Fruit fly (Drosophila melanogaster) whole organism, embryonic: Measurements from ENCODE around the gene CG43085.
A peak's percentile ranks its signal among the peaks of the same experiment; 100 is the strongest.

Experiments
- Ada2b ChIP-seq: fragments of 200-800 bp; sonication (Bioruptor generic); IDR thresholded peaks from 2 replicates; pipeline ENCODE4 v1.3.6; 2022; ENCODE audit warnings: missing biosample characterization, missing genetic modification characterization
- CG10147 ChIP-seq: fragments of 200-800 bp; sonication (Bioruptor generic); optimal IDR thresholded peaks from 2 replicates; lab custom pipeline; 2019; ENCODE audit warnings: missing biosample characterization, mild to moderate bottlenecking, missing genetic modification characterization, moderate library complexity
- CG10959 ChIP-seq: fragments of 200-800 bp; sonication (Bioruptor generic); IDR thresholded peaks from 2 replicates; pipeline ENCODE4 v1.3.6; 2022; ENCODE audit warnings: missing biosample characterization, missing genetic modification characterization
- CG10979 ChIP-seq: fragments of 200-800 bp; sonication (Bioruptor generic); optimal IDR thresholded peaks from 2 replicates; lab custom pipeline; 2018; ENCODE audit warnings: missing biosample characterization, mild to moderate bottlenecking, missing genetic modification characterization, moderate library complexity
- CG11093 ChIP-seq: fragments of 200-800 bp; sonication (Bioruptor generic); IDR thresholded peaks from 3 replicates; pipeline ENCODE4 v1.3.6; 2022; ENCODE audit warnings: missing biosample characterization, missing genetic modification characterization
- CG11504 ChIP-seq: fragments of 200-800 bp; sonication (Bioruptor generic); optimal IDR thresholded peaks from 3 replicates; lab custom pipeline; 2019; ENCODE audit warnings: missing biosample characterization, mild to moderate bottlenecking, missing genetic modification characterization, moderate library complexity
- CG14050 ChIP-seq: fragments of 200-800 bp; sonication (Bioruptor generic); IDR thresholded peaks from 3 replicates; pipeline ENCODE4 v1.3.6; 2022; ENCODE audit warnings: missing biosample characterization, missing genetic modification characterization
- CG15073 ChIP-seq: fragments of 200-800 bp; sonication (Bioruptor generic); optimal IDR thresholded peaks from 2 replicates; lab custom pipeline; 2016; ENCODE audit warnings: missing biosample characterization, missing genetic modification characterization
- CG16813 ChIP-seq: fragments of 200-800 bp; sonication (Bioruptor generic); IDR thresholded peaks from 3 replicates; pipeline ENCODE4 v1.3.6; 2022; ENCODE audit warnings: missing biosample characterization, missing genetic modification characterization; ENCODE audit not compliant: partially characterized antibody
- CG17359 ChIP-seq: fragments of 200-800 bp; sonication (Bioruptor generic); optimal IDR thresholded peaks from 3 replicates; lab custom pipeline; 2018; ENCODE audit warnings: missing biosample characterization, mild to moderate bottlenecking, missing genetic modification characterization, moderate library complexity
- CG17385 ChIP-seq: fragments of 200-800 bp; sonication (Bioruptor generic); optimal IDR thresholded peaks from 3 replicates; lab custom pipeline; 2018; ENCODE audit warnings: missing biosample characterization, mild to moderate bottlenecking, missing genetic modification characterization
- CG2199 ChIP-seq: fragments of 200-800 bp; sonication (Bioruptor generic); IDR thresholded peaks from 3 replicates; pipeline ENCODE4 v1.3.6; 2022; ENCODE audit warnings: missing biosample characterization, missing genetic modification characterization
- CG2875 ChIP-seq: fragments of 200-800 bp; sonication (Bioruptor generic); optimal IDR thresholded peaks from 2 replicates; lab custom pipeline; 2017; ENCODE audit warnings: missing biosample characterization, mild to moderate bottlenecking, missing genetic modification characterization, missing genetic modification reagents
- CG3065 ChIP-seq: fragments of 200-800 bp; sonication (Bioruptor generic); optimal IDR thresholded peaks from 2 replicates; lab custom pipeline; 2016; ENCODE audit warnings: missing biosample characterization, missing genetic modification characterization
- CG31224 ChIP-seq: fragments of 200-800 bp; sonication (Bioruptor generic); IDR thresholded peaks from 2 replicates; pipeline ENCODE4 v1.3.6; 2022; ENCODE audit warnings: missing biosample characterization, missing genetic modification characterization
- CG3838 ChIP-seq: fragments of 200-800 bp; sonication (Bioruptor generic); optimal IDR thresholded peaks from 3 replicates; lab custom pipeline; 2016; ENCODE audit warnings: missing biosample characterization, missing genetic modification characterization
- CG3995 ChIP-seq: fragments of 200-800 bp; sonication (Bioruptor generic); optimal IDR thresholded peaks from 3 replicates; lab custom pipeline; 2016; ENCODE audit warnings: missing biosample characterization, missing genetic modification characterization
- CG4707 ChIP-seq: fragments of 200-800 bp; sonication (Bioruptor generic); optimal IDR thresholded peaks from 2 replicates; lab custom pipeline; 2018; ENCODE audit warnings: missing biosample characterization, mild to moderate bottlenecking, missing genetic modification characterization, moderate library complexity
- CG6813 ChIP-seq: fragments of 200-800 bp; sonication (Bioruptor generic); optimal IDR thresholded peaks from 2 replicates; lab custom pipeline; 2017; ENCODE audit warnings: missing biosample characterization, missing genetic modification characterization, mild to moderate bottlenecking, moderate library complexity, missing genetic modification reagents
- CG8388 ChIP-seq: fragments of 200-800 bp; sonication (Bioruptor generic); optimal IDR thresholded peaks from 2 replicates; lab custom pipeline; 2019; ENCODE audit warnings: missing biosample characterization, mild to moderate bottlenecking, missing genetic modification characterization, moderate library complexity
- CG8765 ChIP-seq: fragments of 200-800 bp; sonication (Bioruptor generic); IDR thresholded peaks from 2 replicates; pipeline ENCODE4 v1.3.6; 2022; ENCODE audit warnings: missing biosample characterization, missing genetic modification characterization
- Drgx ChIP-seq: fragments of 200-800 bp; sonication (Bioruptor generic); IDR thresholded peaks from 2 replicates; pipeline ENCODE4 v1.3.6; 2022; ENCODE audit warnings: missing biosample characterization, missing genetic modification characterization
- Hand ChIP-seq: fragments of 200-800 bp; sonication (Bioruptor generic); optimal IDR thresholded peaks from 2 replicates; lab custom pipeline; 2017; ENCODE audit warnings: mild to moderate bottlenecking, missing biosample characterization, missing genetic modification reagents, missing genetic modification characterization
- Med ChIP-seq: fragments of 200-800 bp; sonication (Bioruptor generic); peaks from one replicate; lab custom pipeline; 2016; ENCODE audit warnings: missing biosample characterization, missing genetic modification characterization, mild to moderate bottlenecking, inconsistent platforms, moderate library complexity
- Mes4 ChIP-seq: fragments of 200-800 bp; sonication (Bioruptor generic); optimal IDR thresholded peaks from 2 replicates; lab custom pipeline; 2016; ENCODE audit warnings: missing biosample characterization, missing genetic modification characterization
- NFAT ChIP-seq: fragments of 200-800 bp; sonication (Bioruptor generic); IDR thresholded peaks from 2 replicates; pipeline ENCODE4 v1.3.6; 2022; ENCODE audit warnings: missing biosample characterization, missing genetic modification characterization
- NK7.1 ChIP-seq: fragments of 200-800 bp; sonication (Bioruptor generic); optimal IDR thresholded peaks from 3 replicates; lab custom pipeline; 2016; ENCODE audit warnings: missing biosample characterization, missing genetic modification characterization
- Nf-YC ChIP-seq: fragments of 200-800 bp; optimal IDR thresholded peaks from 3 replicates; lab custom pipeline; 2019; ENCODE audit warnings: missing biosample characterization, mild to moderate bottlenecking, missing genetic modification characterization, moderate library complexity
- ash1 ChIP-seq: fragments of 200-800 bp; sonication (Bioruptor generic); optimal IDR thresholded peaks from 2 replicates; lab custom pipeline; 2018; ENCODE audit warnings: missing biosample characterization, mild to moderate bottlenecking, missing genetic modification characterization
- cato ChIP-seq: fragments of 200-800 bp; sonication (Bioruptor generic); optimal IDR thresholded peaks from 2 replicates; lab custom pipeline; 2016; ENCODE audit warnings: missing biosample characterization, missing genetic modification characterization, borderline replicate concordance
- ewg ChIP-seq: fragments of 200-800 bp; sonication (Bioruptor generic); optimal IDR thresholded peaks from 3 replicates; lab custom pipeline; 2017; ENCODE audit warnings: mild to moderate bottlenecking, missing biosample characterization, missing genetic modification reagents, missing genetic modification characterization
- eyg ChIP-seq: fragments of 200-800 bp; sonication (Bioruptor generic); optimal IDR thresholded peaks from 3 replicates; lab custom pipeline; 2016; ENCODE audit warnings: missing biosample characterization, missing genetic modification characterization
- fd102C ChIP-seq: fragments of 200-800 bp; sonication (Bioruptor generic); optimal IDR thresholded peaks from 2 replicates; lab custom pipeline; 2018; ENCODE audit warnings: missing biosample characterization, mild to moderate bottlenecking, missing genetic modification characterization, moderate library complexity
- ftz-f1 ChIP-seq: fragments of 200-800 bp; sonication (Bioruptor generic); optimal IDR thresholded peaks from 2 replicates; lab custom pipeline; 2016; ENCODE audit warnings: missing biosample characterization, missing genetic modification characterization
- grau ChIP-seq: fragments of 200-800 bp; optimal IDR thresholded peaks from 3 replicates; lab custom pipeline; 2019; ENCODE audit warnings: missing biosample characterization, mild to moderate bottlenecking, missing genetic modification characterization, moderate library complexity
- lmd ChIP-seq: fragments of 200-800 bp; sonication (Bioruptor generic); IDR thresholded peaks from 2 replicates; pipeline ENCODE4 v1.3.6; 2022; ENCODE audit warnings: missing biosample characterization, missing genetic modification characterization
- lov ChIP-seq, 2 experiments: fragments of 200-800 bp in 1 of 2; fragments of >200 bp in 1 of 2; sonication (Bioruptor generic) in 1 of 2; IDR thresholded peaks in 1 of 2; optimal IDR thresholded peaks in 1 of 2; 2 replicates in 1 of 2; 3 replicates in 1 of 2; pipeline versions ENCODE4 v1.3.6 to Lab custom; 2017 to 2022; ENCODE audit warnings: missing biosample characterization in 1 of 2, missing genetic modification characterization in 1 of 2
- nerfin-1 ChIP-seq: fragments of 200-800 bp; sonication (Bioruptor generic); optimal IDR thresholded peaks from 3 replicates; lab custom pipeline; 2019; ENCODE audit warnings: missing biosample characterization, mild to moderate bottlenecking, missing genetic modification characterization, moderate library complexity
- nom ChIP-seq: fragments of 200-800 bp; sonication (Bioruptor generic); optimal IDR thresholded peaks from 2 replicates; lab custom pipeline; 2017; ENCODE audit warnings: missing biosample characterization, missing genetic modification characterization, mild to moderate bottlenecking, moderate library complexity, missing genetic modification reagents
- org-1 ChIP-seq: fragments of 200-800 bp; sonication (Bioruptor generic); optimal IDR thresholded peaks from 2 replicates; lab custom pipeline; 2017; ENCODE audit warnings: missing biosample characterization, missing genetic modification characterization
- pfk ChIP-seq: fragments of 200-800 bp; sonication (Bioruptor generic); optimal IDR thresholded peaks from 2 replicates; lab custom pipeline; 2018; ENCODE audit warnings: missing biosample characterization, mild to moderate bottlenecking, missing genetic modification characterization, moderate library complexity
- pum ChIP-seq: fragments of 200-800 bp; sonication (Bioruptor generic); optimal IDR thresholded peaks from 2 replicates; lab custom pipeline; 2016; ENCODE audit warnings: missing biosample characterization, missing genetic modification characterization
- slou ChIP-seq: fragments of 200-800 bp; sonication (Bioruptor generic); optimal IDR thresholded peaks from 3 replicates; lab custom pipeline; 2016; ENCODE audit warnings: missing biosample characterization, missing genetic modification characterization
- slp2 ChIP-seq: fragments of 200-800 bp; sonication (Bioruptor generic); optimal IDR thresholded peaks from 2 replicates; lab custom pipeline; 2016; ENCODE audit warnings: missing biosample characterization, missing genetic modification characterization
- sna ChIP-seq: fragments of 200-800 bp; sonication (Bioruptor generic); IDR thresholded peaks from 2 replicates; pipeline ENCODE4 v1.3.6; 2022; ENCODE audit warnings: missing biosample characterization, missing genetic modification characterization; ENCODE audit not compliant: partially characterized antibody
- ssp ChIP-seq: fragments of 200-800 bp; sonication (Bioruptor generic); IDR thresholded peaks from 2 replicates; pipeline ENCODE4 v1.3.6; 2022; ENCODE audit warnings: missing biosample characterization, missing genetic modification characterization
- vfl ChIP-seq: fragments of 200-800 bp; sonication (Bioruptor generic); optimal IDR thresholded peaks from 2 replicates; lab custom pipeline; 2016; ENCODE audit warnings: missing biosample characterization, missing genetic modification characterization
- zen ChIP-seq: fragments of 200-800 bp; sonication (Bioruptor generic); optimal IDR thresholded peaks from 3 replicates; lab custom pipeline; 2018; ENCODE audit warnings: missing biosample characterization, mild to moderate bottlenecking, missing genetic modification characterization, moderate library complexity
- zf30C ChIP-seq: fragments of 200-800 bp; sonication (Bioruptor generic); optimal IDR thresholded peaks from 3 replicates; lab custom pipeline; 2018; ENCODE audit warnings: missing biosample characterization, mild to moderate bottlenecking, missing genetic modification characterization
- zfh2 ChIP-seq: fragments of 200-800 bp; sonication (Bioruptor generic); optimal IDR thresholded peaks from 2 replicates; lab custom pipeline; 2016; ENCODE audit warnings: missing biosample characterization, missing genetic modification characterization

CG43085 gene

DNA sequence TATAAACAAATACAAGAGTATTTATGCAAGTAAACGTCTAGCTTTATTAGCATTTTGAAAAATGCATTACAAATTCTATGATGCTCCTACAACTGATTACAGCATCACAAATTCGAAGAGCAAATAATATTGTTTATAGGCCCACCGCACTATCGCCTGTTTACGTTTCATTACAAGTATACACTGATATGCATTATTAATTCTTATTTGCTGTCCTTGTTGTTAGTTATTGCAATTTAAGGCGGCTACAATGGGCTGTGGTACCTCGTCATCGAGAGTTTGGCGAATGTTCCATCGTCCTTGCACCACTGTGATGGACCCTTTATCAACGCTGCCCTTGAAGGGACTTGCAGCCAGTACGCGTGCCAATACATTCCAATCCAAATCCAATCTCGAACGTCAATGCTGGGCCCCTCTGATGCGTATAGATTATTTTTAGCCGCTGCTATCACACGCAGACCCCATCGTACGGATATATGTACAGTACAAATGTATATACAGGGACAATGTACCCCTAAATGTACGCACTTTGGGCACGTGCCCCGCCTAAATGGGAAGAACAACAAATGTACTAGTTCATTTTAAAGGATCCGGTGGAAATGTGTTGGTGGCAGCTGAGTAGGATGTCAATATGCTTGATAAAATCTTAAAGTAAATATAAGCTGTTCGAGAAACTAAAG is 10.3 kb upstream of the CG43085 start (continued):
- no peak for TF ChIP-seq zfh2 (GFP tag; lab: Kevin White, UChicago)
- no peak for TF ChIP-seq CG3838 (GFP tag; lab: Kevin White, UChicago)
- TF ChIP-seq CG2875 (GFP tag; lab: Kevin White, UChicago): peak; percentile 33
- no peak for TF ChIP-seq eyg (GFP tag; lab: Kevin White, UChicago)
- TF ChIP-seq pum (GFP tag; lab: Kevin White, UChicago): no peak
- peak; percentile 92 for TF ChIP-seq CG2199 (GFP tag; lab: Robert Waterston, UW)
- no peak for TF ChIP-seq Mes4
- TF ChIP-seq fd102C (GFP tag; lab: Kevin White, UChicago): no peak
- no peak for TF ChIP-seq CG17385
- no peak for TF ChIP-seq grau (tag; lab: Kevin White, UChicago)
- TF ChIP-seq zf30C (GFP tag; lab: Kevin White, UChicago): no peak
- TF ChIP-seq CG17359 (tag; lab: Kevin White, UChicago): peak; percentile 45
- no peak for TF ChIP-seq CG15073
- no peak for TF ChIP-seq sna (GFP tag; lab: Robert Waterston, UW)
- TF ChIP-seq slou (GFP tag; lab: Kevin White, UChicago): no peak
- no peak for TF ChIP-seq ssp (GFP tag; lab: Robert Waterston, UW)
- TF ChIP-seq lmd (GFP tag; lab: Robert Waterston, UW): no peak
- TF ChIP-seq CG31224 (GFP tag; lab: Robert Waterston, UW): no peak
- TF ChIP-seq CG3995 (GFP tag; lab: Kevin White, UChicago): no peak
- TF ChIP-seq nerfin-1 (tag; lab: Kevin White, UChicago): no peak
- no peak for TF ChIP-seq CG10959 (GFP tag; lab: Robert Waterston, UW)
- peak; percentile 65 for TF ChIP-seq Med
- TF ChIP-seq ftz-f1 (GFP tag; lab: Kevin White, UChicago): no peak
- TF ChIP-seq cato (GFP tag; lab: Kevin White, UChicago): no peak
- no peak for TF ChIP-seq Nf-YC (tag; lab: Kevin White, UChicago)
- TF ChIP-seq CG8765: no peak
- TF ChIP-seq Ada2b (GFP tag; lab: Robert Waterston, UW): no peak
- TF ChIP-seq Hand (GFP tag; lab: Kevin White, UChicago): no peak
- peak; percentile 45 for TF ChIP-seq CG6813
- TF ChIP-seq NFAT: 0 out of 2 replicates have a peak, but pooled peaks have one; percentile 43
- TF ChIP-seq zen (tag; lab: Kevin White, UChicago): no peak
- no peak for TF ChIP-seq CG10147 (GFP tag; lab: Kevin White, UChicago)
- no peak for TF ChIP-seq CG10979 (tag; lab: Kevin White, UChicago)
- no peak for TF ChIP-seq CG11093
- TF ChIP-seq CG3065 (GFP tag; lab: Kevin White, UChicago): no peak
- TF ChIP-seq NK7.1 (GFP tag; lab: Kevin White, UChicago): no peak
- no peak for TF ChIP-seq CG14050 (GFP tag; lab: Robert Waterston, UW)
- TF ChIP-seq nom (GFP tag; lab: Kevin White, UChicago): no peak
- peak; percentile 19 for TF ChIP-seq org-1 (GFP tag; lab: Kevin White, UChicago)
- no peak for TF ChIP-seq CG8388 (GFP tag; lab: Kevin White, UChicago)
- TF ChIP-seq slp2 (GFP tag; lab: Kevin White, UChicago): no peak
- no peak for TF ChIP-seq ash1 (GFP tag; lab: Kevin White, UChicago)
- TF ChIP-seq lov (optimal IDR thresholded peaks at IDR 0.05; lab: Kevin White, UChicago): no peak
- TF ChIP-seq lov (GFP tag; IDR thresholded peaks at IDR 0.05; lab: Robert Waterston, UW): no peak
- TF ChIP-seq CG11504 (tag; lab: Kevin White, UChicago): peak; percentile 3
- no peak for TF ChIP-seq CG16813
- no peak for TF ChIP-seq pfk (GFP tag; lab: Kevin White, UChicago)
- TF ChIP-seq Drgx (GFP tag; lab: Robert Waterston, UW): no peak
- TF ChIP-seq ewg (GFP tag; lab: Kevin White, UChicago): no peak
- TF ChIP-seq CG4707 (GFP tag; lab: Kevin White, UChicago): peak; percentile 62
- TF ChIP-seq vfl (GFP tag; lab: Kevin White, UChicago): no peak
